Worm (Caenorhabditis elegans): ENCODE data around the gene nhr-157.

DNA sequence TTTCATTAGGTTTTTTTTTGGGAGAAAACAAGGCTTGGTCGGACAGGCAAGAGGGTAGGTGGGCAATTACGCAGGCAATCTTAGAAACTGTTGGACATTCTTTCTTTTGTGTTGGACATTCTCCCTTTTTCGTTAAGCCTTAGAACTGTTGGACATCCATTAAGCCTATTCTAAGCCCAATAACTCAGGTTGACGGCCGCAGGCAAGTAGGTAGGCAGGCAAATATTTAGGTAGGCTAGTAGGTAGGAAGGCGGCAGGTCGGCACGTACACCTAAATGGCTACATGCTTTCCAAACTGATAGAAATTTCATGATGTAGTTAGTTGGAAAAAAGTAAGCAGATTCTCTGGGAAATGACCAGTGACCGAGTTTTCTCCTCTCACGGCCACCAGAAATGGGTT, 36.7 kb downstream of the nhr-157 start:
- TF ChIP-seq hmg-11 (tag; optimal IDR thresholded peaks at IDR 0.05) (no peak), ceh-28 (tag; optimal IDR thresholded peaks at IDR 0.05) (no peak), unc-62 (GFP tag; optimal IDR thresholded peaks at IDR 0.05) (no peak), jun-1 (tag; optimal IDR thresholded peaks at IDR 0.05) (no peak), nhr-11 (tag; optimal IDR thresholded peaks at IDR 0.05) (no peak), ceh-82 (tag; optimal IDR thresholded peaks at IDR 0.05) (no peak), mdl-1 (tag; optimal IDR thresholded peaks at IDR 0.05) (no peak), fkh-10 (GFP tag; optimal IDR thresholded peaks at IDR 0.05) (no peak), nhr-76 (tag; optimal IDR thresholded peaks at IDR 0.05) (no peak), lsy-12 (tag; optimal IDR thresholded peaks at IDR 0.05) (no peak), zag-1 (tag; optimal IDR thresholded peaks at IDR 0.05) (no peak)

Measured in whole organism, L3 larva.